Worm (Caenorhabditis elegans) whole organism, L2 larva: ENCODE measurements around the gene R10D12.1.

Experiments
- elt-1 ChIP-seq: fragments of 150-350 bp; optimal IDR thresholded peaks from 2 replicates; lab custom pipeline; 2014; ENCODE audit warnings: missing biosample characterization, missing genetic modification characterization
- lsy-2 ChIP-seq, 2 experiments: fragments of 150-350 bp in 1 of 2; sonication (generic microtip) in 1 of 2; optimal IDR thresholded peaks; 2 replicates each; lab custom pipeline; 2014 to 2017; ENCODE audit warnings: missing biosample characterization in 2 of 2, missing genetic modification characterization in 2 of 2
- nhr-11 ChIP-seq: fragments of 150-350 bp; optimal IDR thresholded peaks from 2 replicates; lab custom pipeline; 2014; ENCODE audit warnings: missing biosample characterization, missing genetic modification characterization
- ztf-11 ChIP-seq: sonication (generic microtip); optimal IDR thresholded peaks from 2 replicates; lab custom pipeline; 2017; ENCODE audit warnings: missing biosample characterization, missing genetic modification characterization

ce11 chrV:13889516-13889915, 44.9 kb downstream of the R10D12.1 start, which contains the start of gene spp-12:
- TF ChIP-seq elt-1 (tag; lab: Kevin White, UChicago) (no peak), ztf-11 (no peak), lsy-2 (tag; optimal IDR thresholded peaks at IDR 0.05; lab: Kevin White, UChicago) (no peak), nhr-11 (tag; lab: Kevin White, UChicago) (no peak)
